Fruit fly (Drosophila melanogaster) whole organism, embryonic: ENCODE results near the gene CG32176.

Experiments used
- Bdp1 ChIP-seq: fragments of 200-800 bp; sonication (Bioruptor generic); optimal IDR thresholded peaks from 3 replicates; lab custom pipeline; 2016; ENCODE audit warnings: missing biosample characterization, missing genetic modification characterization
- CG10147 ChIP-seq: fragments of 200-800 bp; sonication (Bioruptor generic); optimal IDR thresholded peaks from 2 replicates; lab custom pipeline; 2019; ENCODE audit warnings: missing biosample characterization, mild to moderate bottlenecking, missing genetic modification characterization, moderate library complexity
- CG10654 ChIP-seq: fragments of 200-800 bp; sonication (Bioruptor generic); optimal IDR thresholded peaks from 2 replicates; lab custom pipeline; 2016; ENCODE audit warnings: missing biosample characterization, missing genetic modification characterization
- CG10979 ChIP-seq: fragments of 200-800 bp; sonication (Bioruptor generic); optimal IDR thresholded peaks from 2 replicates; lab custom pipeline; 2018; ENCODE audit warnings: missing biosample characterization, mild to moderate bottlenecking, missing genetic modification characterization, moderate library complexity
- CG11723 ChIP-seq: fragments of 200-800 bp; sonication (Bioruptor generic); optimal IDR thresholded peaks from 2 replicates; lab custom pipeline; 2017; ENCODE audit warnings: missing biosample characterization, mild to moderate bottlenecking, missing genetic modification characterization
- CG12155 ChIP-seq: fragments of 200-800 bp; sonication (Bioruptor generic); optimal IDR thresholded peaks from 3 replicates; lab custom pipeline; 2016; ENCODE audit warnings: missing biosample characterization, missing genetic modification characterization
- CG13296 ChIP-seq: fragments of 200-800 bp; sonication (Bioruptor generic); optimal IDR thresholded peaks from 3 replicates; lab custom pipeline; 2018; ENCODE audit warnings: missing biosample characterization, mild to moderate bottlenecking, missing genetic modification characterization
- CG13424 ChIP-seq: fragments of 200-800 bp; sonication (Bioruptor generic); optimal IDR thresholded peaks from 2 replicates; lab custom pipeline; 2019; ENCODE audit warnings: missing biosample characterization, mild to moderate bottlenecking, missing genetic modification characterization, moderate library complexity
- CG14667 ChIP-seq: fragments of 200-800 bp; sonication (Bioruptor generic); IDR thresholded peaks from 2 replicates; pipeline ENCODE4 v1.3.6; 2022; ENCODE audit warnings: missing biosample characterization, missing genetic modification characterization
- CG17186 ChIP-seq: fragments of 200-800 bp; sonication (Bioruptor generic); optimal IDR thresholded peaks from 3 replicates; lab custom pipeline; 2017; ENCODE audit warnings: missing biosample characterization, missing genetic modification reagents, missing genetic modification characterization
- CG18619 ChIP-seq: fragments of 200-800 bp; sonication (Bioruptor generic); optimal IDR thresholded peaks from 3 replicates; lab custom pipeline; 2017; ENCODE audit warnings: missing biosample characterization, mild to moderate bottlenecking, missing genetic modification characterization
- CG2875 ChIP-seq: fragments of 200-800 bp; sonication (Bioruptor generic); optimal IDR thresholded peaks from 2 replicates; lab custom pipeline; 2017; ENCODE audit warnings: missing biosample characterization, mild to moderate bottlenecking, missing genetic modification characterization, missing genetic modification reagents
- CG3065 ChIP-seq: fragments of 200-800 bp; sonication (Bioruptor generic); optimal IDR thresholded peaks from 2 replicates; lab custom pipeline; 2016; ENCODE audit warnings: missing biosample characterization, missing genetic modification characterization
- CG31441 ChIP-seq: fragments of 200-800 bp; sonication (Bioruptor generic); IDR thresholded peaks from 2 replicates; pipeline ENCODE4 v1.3.6; 2022; ENCODE audit warnings: missing biosample characterization, missing genetic modification characterization
- CG34422 ChIP-seq: fragments of 200-800 bp; sonication (Bioruptor generic); IDR thresholded peaks from 3 replicates; pipeline ENCODE4 v1.3.6; 2022; ENCODE audit warnings: missing biosample characterization, missing genetic modification characterization
- CG43689 ChIP-seq: fragments of 200-800 bp; sonication (Bioruptor generic); IDR thresholded peaks from 2 replicates; pipeline ENCODE4 v1.3.6; 2022; ENCODE audit warnings: missing biosample characterization, missing genetic modification characterization
- CG5245 ChIP-seq: fragments of 200-800 bp; sonication (Bioruptor generic); optimal IDR thresholded peaks from 3 replicates; lab custom pipeline; 2016; ENCODE audit warnings: missing biosample characterization, missing genetic modification characterization
- CG6689 ChIP-seq: fragments of 200-800 bp; sonication (Bioruptor generic); IDR thresholded peaks from 2 replicates; pipeline ENCODE4 v1.3.6; 2022; ENCODE audit warnings: missing biosample characterization, missing genetic modification characterization
- CG7556 ChIP-seq: fragments of 200-800 bp; sonication (Bioruptor generic); optimal IDR thresholded peaks from 2 replicates; lab custom pipeline; 2017; ENCODE audit warnings: missing biosample characterization, mild to moderate bottlenecking, missing genetic modification characterization
- CG9215 ChIP-seq: fragments of 200-800 bp; sonication (Bioruptor generic); IDR thresholded peaks from 2 replicates; pipeline ENCODE4 v1.3.6; 2022; ENCODE audit warnings: missing biosample characterization, missing genetic modification characterization
- Camta ChIP-seq: fragments of 200-800 bp; sonication (Bioruptor generic); optimal IDR thresholded peaks from 2 replicates; lab custom pipeline; 2016; ENCODE audit warnings: missing biosample characterization, missing genetic modification characterization
- Dek ChIP-seq: fragments of 200-800 bp; sonication (Bioruptor generic); optimal IDR thresholded peaks from 3 replicates; lab custom pipeline; 2019; ENCODE audit warnings: missing biosample characterization, mild to moderate bottlenecking, missing genetic modification characterization, moderate library complexity
- Rx ChIP-seq: fragments of 200-800 bp; sonication (Bioruptor generic); IDR thresholded peaks from 2 replicates; pipeline ENCODE4 v1.3.6; 2022; ENCODE audit warnings: missing biosample characterization, missing genetic modification characterization
- Side ChIP-seq: fragments of 200-800 bp; sonication (Bioruptor generic); optimal IDR thresholded peaks from 2 replicates; lab custom pipeline; 2016; ENCODE audit warnings: missing biosample characterization, missing genetic modification characterization
- Ssrp ChIP-seq: fragments of 200-800 bp; sonication (Bioruptor generic); optimal IDR thresholded peaks from 2 replicates; lab custom pipeline; 2018; ENCODE audit warnings: missing biosample characterization, mild to moderate bottlenecking, missing genetic modification characterization, moderate library complexity
- Vsx1 ChIP-seq: fragments of 200-800 bp; sonication (Bioruptor generic); optimal IDR thresholded peaks from 2 replicates; lab custom pipeline; 2017; ENCODE audit warnings: missing biosample characterization, mild to moderate bottlenecking, missing genetic modification characterization, missing genetic modification reagents
- ap ChIP-seq: fragments of 200-800 bp; sonication (Bioruptor generic); IDR thresholded peaks from 2 replicates; pipeline ENCODE4 v1.3.6; 2022; ENCODE audit warnings: missing biosample characterization, missing genetic modification characterization
- bcd ChIP-seq: fragments of 200-800 bp; sonication (Bioruptor generic); optimal IDR thresholded peaks from 2 replicates; lab custom pipeline; 2017; ENCODE audit warnings: missing biosample characterization, mild to moderate bottlenecking, missing genetic modification characterization
- br ChIP-seq: fragments of >200 bp; optimal IDR thresholded peaks from 2 replicates; lab custom pipeline; 2017
- cad ChIP-seq: fragments of >200 bp; optimal IDR thresholded peaks from 2 replicates; lab custom pipeline; 2017; ENCODE audit warnings: missing biosample characterization, missing genetic modification characterization
- cas ChIP-seq: fragments of 200-800 bp; sonication (Bioruptor generic); IDR thresholded peaks from 2 replicates; pipeline ENCODE4 v1.3.6; 2022; ENCODE audit warnings: missing biosample characterization, missing genetic modification characterization
- croc ChIP-seq: fragments of 200-800 bp; sonication (Bioruptor generic); conservative IDR thresholded peaks from 3 replicates; pipeline ENCODE4 v1.3.6; 2022; ENCODE audit warnings: missing biosample characterization, missing genetic modification characterization
- crol ChIP-seq: fragments of 200-800 bp; sonication (Bioruptor generic); IDR thresholded peaks from 2 replicates; pipeline ENCODE4 v1.3.6; 2022; ENCODE audit warnings: missing biosample characterization, missing genetic modification characterization
- exex ChIP-seq: fragments of 200-800 bp; sonication (Bioruptor generic); optimal IDR thresholded peaks from 4 replicates; lab custom pipeline; 2018; ENCODE audit warnings: missing biosample characterization, mild to moderate bottlenecking, missing genetic modification characterization, moderate library complexity
- grau ChIP-seq: fragments of 200-800 bp; optimal IDR thresholded peaks from 3 replicates; lab custom pipeline; 2019; ENCODE audit warnings: missing biosample characterization, mild to moderate bottlenecking, missing genetic modification characterization, moderate library complexity
- gsb-n ChIP-seq: fragments of 200-800 bp; sonication (Bioruptor generic); optimal IDR thresholded peaks from 3 replicates; lab custom pipeline; 2018; ENCODE audit warnings: missing biosample characterization, mild to moderate bottlenecking, missing genetic modification characterization
- kah ChIP-seq: fragments of 200-800 bp; sonication (Bioruptor generic); optimal IDR thresholded peaks from 2 replicates; lab custom pipeline; 2018; ENCODE audit warnings: missing biosample characterization, mild to moderate bottlenecking, missing genetic modification characterization
- ken ChIP-seq: fragments of 200-800 bp; sonication (Bioruptor generic); IDR thresholded peaks from 3 replicates; pipeline ENCODE4 v1.3.6; 2022; ENCODE audit warnings: missing biosample characterization, missing genetic modification characterization
- lbe ChIP-seq: fragments of 200-800 bp; sonication (Bioruptor generic); optimal IDR thresholded peaks from 2 replicates; lab custom pipeline; 2016; ENCODE audit warnings: missing biosample characterization, mild to moderate bottlenecking, missing genetic modification characterization
- mirr ChIP-seq: fragments of 200-800 bp; sonication (Bioruptor generic); optimal IDR thresholded peaks from 3 replicates; lab custom pipeline; 2018; ENCODE audit warnings: missing biosample characterization, mild to moderate bottlenecking, missing genetic modification characterization
- pho ChIP-seq: fragments of 200-800 bp; sonication (Bioruptor generic); optimal IDR thresholded peaks from 2 replicates; lab custom pipeline; 2016; ENCODE audit warnings: missing biosample characterization, missing genetic modification characterization
- pita ChIP-seq: fragments of 200-800 bp; sonication (Bioruptor generic); optimal IDR thresholded peaks from 2 replicates; lab custom pipeline; 2017; ENCODE audit warnings: missing biosample characterization, mild to moderate bottlenecking, missing genetic modification characterization
- ranshi ChIP-seq: fragments of 200-800 bp; sonication (Bioruptor generic); IDR thresholded peaks from 2 replicates; pipeline ENCODE4 v1.3.6; 2022; ENCODE audit warnings: missing biosample characterization, missing genetic modification characterization
- scrt ChIP-seq: fragments of 200-800 bp; sonication (Bioruptor generic); optimal IDR thresholded peaks from 2 replicates; lab custom pipeline; 2018; ENCODE audit warnings: missing biosample characterization, mild to moderate bottlenecking, missing genetic modification characterization, moderate library complexity
- sim ChIP-seq: fragments of 200-800 bp; sonication (Bioruptor generic); IDR thresholded peaks from 2 replicates; pipeline ENCODE4 v1.3.6; 2022; ENCODE audit warnings: missing biosample characterization, missing genetic modification characterization
- sisA ChIP-seq: fragments of 200-800 bp; sonication (Bioruptor generic); IDR thresholded peaks from 2 replicates; pipeline ENCODE4 v1.3.6; 2022; ENCODE audit warnings: missing biosample characterization, missing genetic modification characterization
- slou ChIP-seq: fragments of 200-800 bp; sonication (Bioruptor generic); optimal IDR thresholded peaks from 3 replicates; lab custom pipeline; 2016; ENCODE audit warnings: missing biosample characterization, missing genetic modification characterization
- sob ChIP-seq: fragments of 200-800 bp; sonication (Bioruptor generic); IDR thresholded peaks from 2 replicates; pipeline ENCODE4 v1.3.6; 2022; ENCODE audit warnings: missing biosample characterization, missing genetic modification characterization
- sug ChIP-seq: fragments of 200-800 bp; optimal IDR thresholded peaks from 2 replicates; lab custom pipeline; 2019; ENCODE audit warnings: missing biosample characterization, mild to moderate bottlenecking, missing genetic modification characterization, moderate library complexity
- tup ChIP-seq: fragments of 200-800 bp; sonication (Bioruptor generic); optimal IDR thresholded peaks from 2 replicates; lab custom pipeline; 2016; ENCODE audit warnings: missing biosample characterization, mild to moderate bottlenecking, missing genetic modification characterization, moderate library complexity
- vfl ChIP-seq: fragments of 200-800 bp; sonication (Bioruptor generic); optimal IDR thresholded peaks from 2 replicates; lab custom pipeline; 2016; ENCODE audit warnings: missing biosample characterization, missing genetic modification characterization
- vnd ChIP-seq: fragments of 200-800 bp; sonication (Bioruptor generic); IDR thresholded peaks from 3 replicates; pipeline ENCODE4 v1.3.6; 2022; ENCODE audit warnings: missing biosample characterization, missing genetic modification characterization; ENCODE audit not compliant: partially characterized antibody

CG32176 gene

dm6 chr3L:17433555-17433954, at the start of gene CG32176, which contains the start of gene Coq4:
Gene CG32176, plus strand, starts transcription at chr3L:17433868.
Gene Coq4, minus strand, starts transcription at chr3L:17433621.
- peak; percentile 97 for TF ChIP-seq tup (GFP tag; lab: Kevin White, UChicago)
- TF ChIP-seq CG34422 (GFP tag; lab: Robert Waterston, UW), result peak; percentile 99
- peak; percentile 97 for TF ChIP-seq CG14667 (GFP tag; lab: Robert Waterston, UW)
- TF ChIP-seq grau (tag; lab: Kevin White, UChicago), result peak; percentile 97
- TF ChIP-seq sisA (GFP tag; lab: Robert Waterston, UW), result peak; percentile 99
- TF ChIP-seq Side (GFP tag; lab: Kevin White, UChicago), result peak; percentile 98
- TF ChIP-seq kah (GFP tag; lab: Kevin White, UChicago), result peak; percentile 90
- TF ChIP-seq pho, result peak; percentile 99
- TF ChIP-seq Rx, result peak; percentile 97
- peak; percentile 63; the same call in 2 of the 3 replicates for TF ChIP-seq vnd (GFP tag; lab: Robert Waterston, UW)
- peak; percentile 96 for TF ChIP-seq gsb-n (tag; lab: Kevin White, UChicago)
- peak; percentile 96 for TF ChIP-seq CG6689 (GFP tag; lab: Robert Waterston, UW)
- peak; percentile 95 for TF ChIP-seq mirr (GFP tag; lab: Kevin White, UChicago)
- peak; percentile 98 for TF ChIP-seq Camta
- peak; percentile 95 for TF ChIP-seq CG13296
- TF ChIP-seq bcd (GFP tag; lab: Kevin White, UChicago), result peak; percentile 98
- TF ChIP-seq cad, result no peak
- no peak for TF ChIP-seq br (lab: Kevin White, UChicago)
- TF ChIP-seq Vsx1, result peak; percentile 89
- peak; percentile 92 for TF ChIP-seq sim
- TF ChIP-seq CG5245, result peak; percentile 97
- TF ChIP-seq Bdp1 (GFP tag; lab: Kevin White, UChicago), result peak; percentile 94
- TF ChIP-seq CG3065 (GFP tag; lab: Kevin White, UChicago), result peak; percentile 96
- peak; percentile 98 for TF ChIP-seq CG12155 (GFP tag; lab: Kevin White, UChicago)
- peak; percentile 98 for TF ChIP-seq Ssrp
- peak; percentile 99 for TF ChIP-seq vfl
- TF ChIP-seq croc (GFP tag; lab: Robert Waterston, UW), result peak; percentile 95
- TF ChIP-seq CG10979 (tag; lab: Kevin White, UChicago), result peak; percentile 96
- peak; percentile 99 for TF ChIP-seq CG10654 (GFP tag; lab: Kevin White, UChicago)
- peak; percentile 93 for TF ChIP-seq CG11723 (GFP tag; lab: Kevin White, UChicago)
- TF ChIP-seq exex (tag; lab: Kevin White, UChicago), result peak; percentile 83
- TF ChIP-seq scrt (GFP tag; lab: Kevin White, UChicago), result peak; percentile 89
- TF ChIP-seq CG7556, result peak; percentile 95
- TF ChIP-seq CG31441 (GFP tag; lab: Robert Waterston, UW), result peak; percentile 95
- peak; percentile 95 for TF ChIP-seq cas
- peak; percentile 98 for TF ChIP-seq sob
- peak; percentile 69 for TF ChIP-seq crol (GFP tag; lab: Robert Waterston, UW)
- TF ChIP-seq CG18619 (GFP tag; lab: Kevin White, UChicago), result peak; percentile 96
- peak; percentile 98 for TF ChIP-seq ken (GFP tag; lab: Robert Waterston, UW)
- peak; percentile 96 for TF ChIP-seq sug (tag; lab: Kevin White, UChicago)
- TF ChIP-seq ap (GFP tag; lab: Robert Waterston, UW), result peak; percentile 97
- TF ChIP-seq lbe, result peak; percentile 96
- TF ChIP-seq CG17186, result peak; percentile 74
- TF ChIP-seq pita (GFP tag; lab: Kevin White, UChicago), result no peak
- peak; percentile 97 for TF ChIP-seq Dek
- peak; percentile 93 for TF ChIP-seq CG2875 (GFP tag; lab: Kevin White, UChicago)
- TF ChIP-seq CG13424, result peak; percentile 98
- peak; percentile 94 for TF ChIP-seq CG10147
- peak; percentile 97 for TF ChIP-seq CG9215 (GFP tag; lab: Robert Waterston, UW)
- peak; percentile 98 for TF ChIP-seq slou
- TF ChIP-seq ranshi, result peak; percentile 98
- TF ChIP-seq CG43689 (GFP tag; lab: Robert Waterston, UW), result peak; percentile 94
